Fruit fly (Drosophila melanogaster): ENCODE data around the gene modSP.

The modSP gene

DNA sequence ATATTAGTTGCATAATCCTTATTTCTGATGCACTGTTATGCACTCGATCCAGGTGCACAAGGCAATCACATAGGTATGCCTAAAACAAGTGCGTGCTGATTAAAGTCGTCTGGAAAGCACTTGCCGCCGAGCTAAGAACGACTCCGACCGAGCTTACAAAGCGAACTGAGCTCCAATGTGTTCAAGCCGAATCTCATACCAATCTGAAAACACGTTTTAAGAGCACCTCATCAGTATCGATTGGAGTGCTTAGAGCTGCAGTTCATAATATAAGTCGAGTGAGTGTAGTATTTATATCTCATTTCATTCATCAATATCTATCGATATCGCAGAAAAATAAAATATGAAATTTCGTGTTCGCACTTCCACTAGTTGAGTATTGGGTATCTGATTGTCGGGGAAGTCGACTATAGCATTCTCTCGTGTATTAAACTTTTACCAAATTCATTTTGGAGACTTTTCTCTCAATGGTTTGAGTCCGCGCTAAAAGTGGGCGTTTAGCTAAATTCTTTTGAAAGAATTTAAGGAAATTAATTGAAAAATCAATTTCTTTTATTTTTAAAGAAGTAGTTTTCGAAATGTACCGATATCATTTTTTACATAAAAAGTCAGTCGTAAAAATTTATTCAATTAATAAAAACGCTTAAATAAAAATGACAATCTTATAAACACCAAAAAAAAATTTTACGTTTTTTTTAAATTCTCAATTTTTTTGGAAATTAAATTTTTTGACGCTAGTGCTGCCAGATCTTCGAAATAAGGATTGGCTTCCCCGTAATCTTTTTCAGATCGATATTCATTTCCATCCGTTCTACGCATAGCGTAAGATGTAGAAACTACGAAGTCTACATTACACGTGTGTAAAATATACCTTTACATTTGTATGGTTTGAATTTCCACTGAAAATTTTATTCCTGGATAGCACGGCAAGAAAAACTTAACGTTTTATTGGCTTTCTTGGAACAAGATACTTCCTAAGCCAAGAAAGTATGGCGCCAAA is at the start of gene modSP (continued):
- no peak for TF ChIP-seq CG1792 (GFP tag; optimal IDR thresholded peaks at IDR 0.05)
- TF ChIP-seq bigmax (GFP tag; optimal IDR thresholded peaks at IDR 0.05): no peak
- no peak for TF ChIP-seq vfl (GFP tag; optimal IDR thresholded peaks at IDR 0.05)
- TF ChIP-seq CG32532 (GFP tag; IDR thresholded peaks at IDR 0.05): no peak; the same call in 1 of the 2 replicates
- TF ChIP-seq mam (GFP tag; optimal IDR thresholded peaks at IDR 0.05): peak; percentile 66
- no peak for TF ChIP-seq btn (GFP tag; optimal IDR thresholded peaks at IDR 0.05)
- TF ChIP-seq nerfin-1 (tag; optimal IDR thresholded peaks at IDR 0.05): no peak
- peak; percentile 0 for TF ChIP-seq nmo (GFP tag; optimal IDR thresholded peaks at IDR 0.05)
- no peak for TF ChIP-seq tx (GFP tag; optimal IDR thresholded peaks at IDR 0.05)
- no peak for TF ChIP-seq lov (optimal IDR thresholded peaks at IDR 0.05)
- no peak for TF ChIP-seq lov (GFP tag; IDR thresholded peaks at IDR 0.05)
- no peak for TF ChIP-seq CG18011 (GFP tag; optimal IDR thresholded peaks at IDR 0.05)
- peak; percentile 81 for TF ChIP-seq Opbp (GFP tag; IDR thresholded peaks at IDR 0.05; ENCODE audit: partially characterized antibody)
- TF ChIP-seq gro (GFP tag; optimal IDR thresholded peaks at IDR 0.05): no peak
- peak; percentile 50 for TF ChIP-seq CG15514 (GFP tag; optimal IDR thresholded peaks at IDR 0.05)
- no peak for TF ChIP-seq CG10565 (GFP tag; optimal IDR thresholded peaks at IDR 0.05)
- no peak; the same call in 1 of the 2 replicates for TF ChIP-seq ttk (GFP tag; IDR thresholded peaks at IDR 0.05)
- TF ChIP-seq CG6813 (GFP tag; optimal IDR thresholded peaks at IDR 0.05): no peak
- TF ChIP-seq Pdp1 (GFP tag; optimal IDR thresholded peaks at IDR 0.05): peak in 1 of 2 experiments; percentile 77
- no peak for TF ChIP-seq CG5180 (GFP tag; optimal IDR thresholded peaks at IDR 0.05)
- no peak for TF ChIP-seq Atf-2 (GFP tag; optimal IDR thresholded peaks at IDR 0.05)
- TF ChIP-seq Dip2 (GFP tag; IDR thresholded peaks at IDR 0.05): no peak
- TF ChIP-seq CG7357 (GFP tag; IDR thresholded peaks at IDR 0.05): peak; percentile 18; the same call in 1 of the 3 replicates
- peak; percentile 52 for TF ChIP-seq HLH54F (GFP tag; optimal IDR thresholded peaks at IDR 0.05)
- no peak for TF ChIP-seq eyg (GFP tag; optimal IDR thresholded peaks at IDR 0.05)
- TF ChIP-seq CG42726 (GFP tag; IDR thresholded peaks at IDR 0.05; ENCODE audit: partially characterized antibody): peak; percentile 68; the same call in 1 of the 2 replicates
- TF ChIP-seq B-H2 (GFP tag; optimal IDR thresholded peaks at IDR 0.05): no peak
- TF ChIP-seq Blimp-1 (GFP tag; optimal IDR thresholded peaks at IDR 0.05): no peak
- TF ChIP-seq chm (GFP tag; IDR thresholded peaks at IDR 0.05): peak; percentile 46; the same call in 1 of the 2 replicates
- no peak for TF ChIP-seq CG11093 (GFP tag; IDR thresholded peaks at IDR 0.05)
- TF ChIP-seq lab (GFP tag; optimal IDR thresholded peaks at IDR 0.05): peak; percentile 56
- TF ChIP-seq nom (GFP tag; optimal IDR thresholded peaks at IDR 0.05): peak; percentile 75
- no peak for TF ChIP-seq HmgD (GFP tag; optimal IDR thresholded peaks at IDR 0.05)
- no peak for TF ChIP-seq CG1024 (GFP tag; IDR thresholded peaks at IDR 0.05)
- TF ChIP-seq crc (GFP tag; optimal IDR thresholded peaks at IDR 0.05): peak; percentile 25
- peak; percentile 42 for TF ChIP-seq CG2116 (GFP tag; optimal IDR thresholded peaks at IDR 0.05)
- peak; percentile 12 for TF ChIP-seq CG13424 (tag; optimal IDR thresholded peaks at IDR 0.05)
- TF ChIP-seq CG7928 (GFP tag; optimal IDR thresholded peaks at IDR 0.05): no peak
- no peak for TF ChIP-seq seq (GFP tag; IDR thresholded peaks at IDR 0.05)
- TF ChIP-seq CTCF (GFP tag; optimal IDR thresholded peaks at IDR 0.05): peak; percentile 88
- peak; percentile 69 for TF ChIP-seq hb (GFP tag; IDR thresholded peaks at IDR 0.05; ENCODE audit: partially characterized antibody)
- TF ChIP-seq tup (GFP tag; optimal IDR thresholded peaks at IDR 0.05): no peak
- no peak for TF ChIP-seq exex (tag; optimal IDR thresholded peaks at IDR 0.05)
- no peak for TF ChIP-seq MESR4 (GFP tag; optimal IDR thresholded peaks at IDR 0.05)
- 0 out of 2 replicates have a peak, but pooled peaks have one; percentile 9 for TF ChIP-seq CG7372 (GFP tag; IDR thresholded peaks at IDR 0.05)
- TF ChIP-seq CG16779 (GFP tag; IDR thresholded peaks at IDR 0.05): no peak
- TF ChIP-seq Fer1 (GFP tag; optimal IDR thresholded peaks at IDR 0.05): no peak
- peak; percentile 4 for TF ChIP-seq Dek (tag; optimal IDR thresholded peaks at IDR 0.05)
